Worm (Caenorhabditis elegans) whole organism, L3 larva: ENCODE results near the gene mnp-1.

ENCODE experiments used
- R02D3.7 ChIP-seq: fragments of 150-350 bp; optimal IDR thresholded peaks from 2 replicates; lab custom pipeline; 2014; ENCODE audit warnings: missing biosample characterization, missing genetic modification characterization
- aly-2 ChIP-seq: fragments of 150-350 bp; optimal IDR thresholded peaks from 2 replicates; lab custom pipeline; 2014; ENCODE audit warnings: missing biosample characterization, missing genetic modification characterization
- ama-1 ChIP-seq: fragments of 150-350 bp; optimal IDR thresholded peaks from 2 replicates; lab custom pipeline; 2018
- ceh-28 ChIP-seq: fragments of 150-350 bp; optimal IDR thresholded peaks from 2 replicates; lab custom pipeline; 2014; ENCODE audit warnings: missing biosample characterization, missing genetic modification reagents, missing genetic modification characterization
- daf-12 ChIP-seq: fragments of 150-350 bp; optimal IDR thresholded peaks from 2 replicates; lab custom pipeline; 2014; ENCODE audit warnings: missing biosample characterization, missing genetic modification reagents, missing genetic modification characterization
- elt-1 ChIP-seq: fragments of 150-350 bp; optimal IDR thresholded peaks from 2 replicates; lab custom pipeline; 2014; ENCODE audit warnings: missing biosample characterization, missing genetic modification characterization
- elt-2 ChIP-seq: sonication (generic microtip); optimal IDR thresholded peaks from 2 replicates; lab custom pipeline; 2016; ENCODE audit warnings: missing genetic modification reagents, mild to moderate bottlenecking, missing genetic modification characterization, missing compliant biosample characterization
- elt-3 ChIP-seq, 3 experiments: fragments of 150-350 bp in 1 of 3; sonication (generic microtip) in 2 of 3; optimal IDR thresholded peaks; 2 replicates in 2 of 3; 4 replicates in 1 of 3; lab custom pipeline; 2014 to 2017; ENCODE audit warnings: missing biosample characterization in 3 of 3, missing genetic modification characterization in 3 of 3
- eor-1 ChIP-seq, 2 experiments: fragments of 150-350 bp; optimal IDR thresholded peaks; 2 replicates each; lab custom pipeline; 2014 to 2018; ENCODE audit warnings: missing biosample characterization in 2 of 2, missing genetic modification characterization in 2 of 2
- hmg-11 ChIP-seq: sonication (generic microtip); optimal IDR thresholded peaks from 2 replicates; lab custom pipeline; 2016; ENCODE audit warnings: missing genetic modification characterization, missing compliant biosample characterization
- jun-1 ChIP-seq: fragments of 150-350 bp; optimal IDR thresholded peaks from 2 replicates; lab custom pipeline; 2014; ENCODE audit warnings: missing biosample characterization, missing genetic modification reagents, missing genetic modification characterization
- lin-15B ChIP-seq: fragments of 150-350 bp; optimal IDR thresholded peaks from 2 replicates; lab custom pipeline; 2014; ENCODE audit warnings: missing biosample characterization, missing genetic modification characterization
- lin-39 ChIP-seq: fragments of 150-350 bp; optimal IDR thresholded peaks from 2 replicates; lab custom pipeline; 2018; ENCODE audit warnings: missing biosample characterization, missing genetic modification reagents, missing genetic modification characterization
- lsy-12 ChIP-seq: sonication (generic microtip); optimal IDR thresholded peaks from 2 replicates; lab custom pipeline; 2016; ENCODE audit warnings: mild to moderate bottlenecking, missing genetic modification characterization, missing compliant biosample characterization
- nfya-1 ChIP-seq: sonication (generic microtip); optimal IDR thresholded peaks from 2 replicates; lab custom pipeline; 2017; ENCODE audit warnings: missing genetic modification characterization, mild to moderate bottlenecking, missing compliant biosample characterization, antibody characterized with exemption, moderate library complexity; ENCODE audit not compliant: insufficient read depth
- nhr-11 ChIP-seq: fragments of 150-350 bp; optimal IDR thresholded peaks from 2 replicates; lab custom pipeline; 2014; ENCODE audit warnings: missing biosample characterization, missing genetic modification characterization
- nhr-23 ChIP-seq: fragments of 150-350 bp; optimal IDR thresholded peaks from 2 replicates; lab custom pipeline; 2014; ENCODE audit warnings: missing biosample characterization, missing genetic modification reagents, missing genetic modification characterization
- nhr-237 ChIP-seq: fragments of 150-350 bp; optimal IDR thresholded peaks from 2 replicates; lab custom pipeline; 2014; ENCODE audit warnings: missing biosample characterization, missing genetic modification characterization
- nhr-25 ChIP-seq: sonication (generic microtip); optimal IDR thresholded peaks from 2 replicates; lab custom pipeline; 2017; ENCODE audit warnings: missing biosample characterization, missing genetic modification characterization
- nhr-43 ChIP-seq: sonication (generic microtip); optimal IDR thresholded peaks from 2 replicates; lab custom pipeline; 2016; ENCODE audit warnings: mild to moderate bottlenecking, missing genetic modification characterization, missing compliant biosample characterization; ENCODE audit not compliant: poor library complexity, severe bottlenecking
- pha-4 ChIP-seq: fragments of 150-350 bp; optimal IDR thresholded peaks from 2 replicates; lab custom pipeline; 2014; ENCODE audit warnings: missing biosample characterization, missing genetic modification reagents, missing genetic modification characterization
- pqm-1 ChIP-seq: fragments of 150-350 bp; optimal IDR thresholded peaks from 2 replicates; lab custom pipeline; 2017; ENCODE audit warnings: missing biosample characterization, missing genetic modification characterization, inconsistent platforms
- skn-1 ChIP-seq: fragments of 150-350 bp; optimal IDR thresholded peaks from 2 replicates; lab custom pipeline; 2014; ENCODE audit warnings: missing biosample characterization, missing genetic modification characterization
- snpc-4 ChIP-seq: fragments of 150-350 bp; optimal IDR thresholded peaks from 2 replicates; lab custom pipeline; 2014; ENCODE audit warnings: missing biosample characterization, missing genetic modification characterization
- tbx-2 ChIP-seq: sonication (generic microtip); optimal IDR thresholded peaks from 2 replicates; lab custom pipeline; 2016; ENCODE audit warnings: mild to moderate bottlenecking, missing genetic modification characterization, missing compliant biosample characterization
- ztf-11 ChIP-seq: fragments of 150-350 bp; optimal IDR thresholded peaks from 2 replicates; lab custom pipeline; 2014; ENCODE audit warnings: missing biosample characterization, missing genetic modification characterization

The mnp-1 gene

ce11 chrIII:4413099-4413498, 56.7 kb downstream of the mnp-1 start, which contains the start of gene mpc-1:
TSS of gene mpc-1 (plus strand) at chrIII:4413457.
- TF ChIP-seq daf-12 (no peak), nhr-11 (tag; lab: Kevin White, UChicago) (no peak), ztf-11 (no peak), pha-4 (peak; percentile 64), snpc-4 (peak; percentile 57), nhr-237 (tag; lab: Kevin White, UChicago) (no peak), R02D3.7 (tag; lab: Kevin White, UChicago) (no peak), ama-1 (lab: Kevin White, UChicago) (no peak), eor-1 (tag; optimal IDR thresholded peaks at IDR 0.05; lab: Kevin White, UChicago) (no peak), elt-3 (tag; optimal IDR thresholded peaks at IDR 0.05; lab: Kevin White, UChicago) (peak in 2 of 3 experiments; percentile 68 to 80), elt-2 (tag; lab: Kevin White, UChicago) (peak; percentile 89), ceh-28 (tag; lab: Kevin White, UChicago) (peak; percentile 19), jun-1 (peak; percentile 51), skn-1 (peak; percentile 48), pqm-1 (peak; percentile 95), elt-1 (tag; lab: Kevin White, UChicago) (no peak), aly-2 (tag; lab: Kevin White, UChicago) (no peak)

- peak; percentile 0 for TF ChIP-seq lin-15B (tag; lab: Kevin White, UChicago)
- peak; percentile 29 for TF ChIP-seq nhr-23 (tag; lab: Kevin White, UChicago)
- TF ChIP-seq nhr-43 = peak; percentile 71
- TF ChIP-seq pha-4 = peak; percentile 14
- peak; percentile 55 for TF ChIP-seq nfya-1 (tag; lab: Kevin White, UChicago)
- peak; percentile 63 for TF ChIP-seq lsy-12
- TF ChIP-seq elt-2 (tag; lab: Kevin White, UChicago) = peak; percentile 30
- TF ChIP-seq snpc-4 = peak; percentile 98
- TF ChIP-seq nhr-25 (tag; lab: Kevin White, UChicago) = peak; percentile 22
- TF ChIP-seq hmg-11 (tag; lab: Kevin White, UChicago) = peak; percentile 43
- peak; percentile 9 for TF ChIP-seq tbx-2 (tag; lab: Kevin White, UChicago)
- peak; percentile 33 for TF ChIP-seq lin-39 (tag; lab: Kevin White, UChicago)
These were observed 57.6 kb downstream of the mnp-1 start for ce11 chrIII:4414041-4414440.
